Worm (Caenorhabditis elegans): Measurements from ENCODE around the gene F33D4.4.

DNA sequence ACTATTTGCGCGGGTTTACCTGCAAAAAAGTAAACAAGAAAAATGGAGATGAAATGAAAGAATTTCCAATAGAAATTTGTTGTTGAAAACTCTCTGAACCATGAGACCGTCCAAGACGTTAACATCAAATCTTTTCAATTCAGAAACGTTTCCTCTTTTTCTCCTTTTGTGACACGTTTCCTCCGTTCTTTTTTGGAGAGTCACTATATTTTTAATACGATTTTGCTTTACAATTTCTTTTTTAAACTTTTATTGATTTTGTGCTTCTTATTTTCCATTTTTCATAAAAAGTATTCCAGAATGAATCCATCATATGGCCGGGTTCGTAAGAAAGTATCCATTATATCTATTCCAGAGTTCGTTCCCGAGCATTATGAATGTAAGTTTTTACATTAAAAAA lies 31.8 kb downstream of the F33D4.4 start, which contains the start of gene itr-1:
- TF ChIP-seq dao-5 (tag; optimal IDR thresholded peaks at IDR 0.05) (no peak), W03F9.2 (tag; optimal IDR thresholded peaks at IDR 0.05) (no peak), him-1 (tag; optimal IDR thresholded peaks at IDR 0.05) (no peak)
